Fruit fly (Drosophila melanogaster) whole organism, embryonic: ENCODE measurements around the gene CG34296.
A peak's percentile ranks its signal among the peaks of the same experiment; 100 is the strongest.

Source experiments
- B-H2 ChIP-seq: fragments of 200-800 bp; sonication (Bioruptor generic); optimal IDR thresholded peaks from 2 replicates; lab custom pipeline; 2018; ENCODE audit warnings: missing biosample characterization, mild to moderate bottlenecking, missing genetic modification characterization
- CG10209 ChIP-seq: fragments of 200-800 bp; sonication (Bioruptor generic); optimal IDR thresholded peaks from 3 replicates; lab custom pipeline; 2017; ENCODE audit warnings: missing biosample characterization, mild to moderate bottlenecking, missing genetic modification characterization, missing genetic modification reagents
- CG10654 ChIP-seq: fragments of 200-800 bp; sonication (Bioruptor generic); optimal IDR thresholded peaks from 2 replicates; lab custom pipeline; 2016; ENCODE audit warnings: missing biosample characterization, missing genetic modification characterization
- CG11560 ChIP-seq: fragments of 200-800 bp; sonication (Bioruptor generic); IDR thresholded peaks from 3 replicates; pipeline ENCODE4 v1.3.6; 2022; ENCODE audit warnings: missing biosample characterization, missing genetic modification characterization
- CG11723 ChIP-seq: fragments of 200-800 bp; sonication (Bioruptor generic); optimal IDR thresholded peaks from 2 replicates; lab custom pipeline; 2017; ENCODE audit warnings: missing biosample characterization, mild to moderate bottlenecking, missing genetic modification characterization
- CG12659 ChIP-seq: fragments of 200-800 bp; sonication (Bioruptor generic); optimal IDR thresholded peaks from 3 replicates; lab custom pipeline; 2017; ENCODE audit warnings: mild to moderate bottlenecking, missing biosample characterization, missing genetic modification reagents, missing genetic modification characterization
- CG12744 ChIP-seq: fragments of 200-800 bp; sonication (Bioruptor generic); optimal IDR thresholded peaks from 2 replicates; lab custom pipeline; 2016; ENCODE audit warnings: missing biosample characterization, missing genetic modification characterization
- CG15269 ChIP-seq: fragments of 200-800 bp; sonication (Bioruptor generic); optimal IDR thresholded peaks from 2 replicates; lab custom pipeline; 2018; ENCODE audit warnings: missing biosample characterization, mild to moderate bottlenecking, missing genetic modification characterization, moderate library complexity
- CG15514 ChIP-seq: fragments of 200-800 bp; sonication (Bioruptor generic); optimal IDR thresholded peaks from 3 replicates; lab custom pipeline; 2017; ENCODE audit warnings: missing biosample characterization, missing genetic modification characterization, mild to moderate bottlenecking, moderate library complexity, missing genetic modification reagents
- CG1602 ChIP-seq: fragments of 200-800 bp; sonication (Bioruptor generic); optimal IDR thresholded peaks from 3 replicates; lab custom pipeline; 2016; ENCODE audit warnings: missing biosample characterization, missing genetic modification characterization
- CG1603 ChIP-seq: fragments of 200-800 bp; sonication (Bioruptor generic); optimal IDR thresholded peaks from 2 replicates; lab custom pipeline; 2019; ENCODE audit warnings: missing biosample characterization, mild to moderate bottlenecking, missing genetic modification characterization, moderate library complexity
- CG1792 ChIP-seq: fragments of 200-800 bp; sonication (Bioruptor generic); optimal IDR thresholded peaks from 2 replicates; lab custom pipeline; 2016; ENCODE audit warnings: missing biosample characterization, missing genetic modification characterization
- CG1832 ChIP-seq: fragments of 200-800 bp; sonication (Bioruptor generic); optimal IDR thresholded peaks from 2 replicates; lab custom pipeline; 2017; ENCODE audit warnings: missing biosample characterization, mild to moderate bottlenecking, missing genetic modification characterization, inconsistent platforms
- CG2120 ChIP-seq: fragments of 200-800 bp; sonication (Bioruptor generic); optimal IDR thresholded peaks from 3 replicates; lab custom pipeline; 2016; ENCODE audit warnings: missing biosample characterization, missing genetic modification characterization
- CG2712 ChIP-seq: fragments of 200-800 bp; optimal IDR thresholded peaks from 3 replicates; lab custom pipeline; 2019; ENCODE audit warnings: missing biosample characterization, mild to moderate bottlenecking, missing genetic modification characterization, moderate library complexity
- CG2875 ChIP-seq: fragments of 200-800 bp; sonication (Bioruptor generic); optimal IDR thresholded peaks from 2 replicates; lab custom pipeline; 2017; ENCODE audit warnings: missing biosample characterization, mild to moderate bottlenecking, missing genetic modification characterization, missing genetic modification reagents
- CG30403 ChIP-seq: fragments of 200-800 bp; sonication (Bioruptor generic); optimal IDR thresholded peaks from 3 replicates; lab custom pipeline; 2016; ENCODE audit warnings: missing biosample characterization, missing genetic modification characterization
- CG31388 ChIP-seq: fragments of 200-800 bp; sonication (Bioruptor generic); optimal IDR thresholded peaks from 2 replicates; lab custom pipeline; 2016; ENCODE audit warnings: missing biosample characterization, missing genetic modification characterization
- CG4730 ChIP-seq: fragments of 200-800 bp; sonication (Bioruptor generic); IDR thresholded peaks from 2 replicates; pipeline ENCODE4 v1.3.6; 2022; ENCODE audit warnings: missing biosample characterization, missing genetic modification characterization
- CG6272 ChIP-seq: fragments of 200-800 bp; sonication (Bioruptor generic); IDR thresholded peaks from 2 replicates; pipeline ENCODE4 v1.3.6; 2022; ENCODE audit warnings: missing biosample characterization, missing genetic modification characterization
- CG6791 ChIP-seq: fragments of 200-800 bp; sonication (Bioruptor generic); IDR thresholded peaks from 3 replicates; pipeline ENCODE4 v1.3.6; 2022; ENCODE audit warnings: missing biosample characterization, missing genetic modification characterization; ENCODE audit not compliant: partially characterized antibody
- CG6813 ChIP-seq: fragments of 200-800 bp; sonication (Bioruptor generic); optimal IDR thresholded peaks from 2 replicates; lab custom pipeline; 2017; ENCODE audit warnings: missing biosample characterization, missing genetic modification characterization, mild to moderate bottlenecking, moderate library complexity, missing genetic modification reagents
- CG9437 ChIP-seq: fragments of 200-800 bp; sonication (Bioruptor generic); optimal IDR thresholded peaks from 2 replicates; lab custom pipeline; 2018; ENCODE audit warnings: missing biosample characterization, mild to moderate bottlenecking, missing genetic modification characterization
- Chrac-16 ChIP-seq: fragments of 200-800 bp; sonication (Bioruptor generic); optimal IDR thresholded peaks from 3 replicates; lab custom pipeline; 2016; ENCODE audit warnings: missing biosample characterization, missing genetic modification characterization
- CoRest ChIP-seq: fragments of 200-800 bp; sonication (Bioruptor generic); optimal IDR thresholded peaks from 3 replicates; lab custom pipeline; 2018; ENCODE audit warnings: missing biosample characterization, mild to moderate bottlenecking, missing genetic modification characterization, moderate library complexity
- E2f1 ChIP-seq: fragments of 200-800 bp; sonication (Bioruptor generic); IDR thresholded peaks from 2 replicates; pipeline ENCODE4 v1.3.6; 2022; ENCODE audit warnings: missing biosample characterization, missing genetic modification characterization
- HHEX ChIP-seq: fragments of 200-800 bp; sonication (Bioruptor generic); optimal IDR thresholded peaks from 3 replicates; lab custom pipeline; 2017; ENCODE audit warnings: missing biosample characterization, mild to moderate bottlenecking, missing genetic modification characterization, missing genetic modification reagents
- HLH3B ChIP-seq: fragments of 200-800 bp; sonication (Bioruptor generic); IDR thresholded peaks from 2 replicates; pipeline ENCODE4 v1.3.6; 2022; ENCODE audit warnings: missing biosample characterization, missing genetic modification characterization
- HLHmδ ChIP-seq: fragments of 200-800 bp; sonication (Bioruptor generic); optimal IDR thresholded peaks from 2 replicates; lab custom pipeline; 2018; ENCODE audit warnings: missing biosample characterization, mild to moderate bottlenecking, missing genetic modification characterization, moderate library complexity
- HmgD ChIP-seq: fragments of 200-800 bp; sonication (Bioruptor generic); optimal IDR thresholded peaks from 3 replicates; lab custom pipeline; 2016; ENCODE audit warnings: missing biosample characterization, missing genetic modification characterization
- Hr3 ChIP-seq: fragments of 200-800 bp; sonication (Bioruptor generic); optimal IDR thresholded peaks from 3 replicates; lab custom pipeline; 2016; ENCODE audit warnings: missing biosample characterization, missing genetic modification characterization
- Hr78 ChIP-seq, 2 experiments: fragments of 200-800 bp in 1 of 2; fragments of >200 bp in 1 of 2; sonication (Bioruptor generic) in 1 of 2; optimal IDR thresholded peaks; 2 replicates each; lab custom pipeline; 2017 to 2019; ENCODE audit warnings: missing biosample characterization in 2 of 2, missing genetic modification characterization in 2 of 2, mild to moderate bottlenecking in 1 of 2, moderate library complexity in 1 of 2
- MBD-R2 ChIP-seq: fragments of 200-800 bp; sonication (Bioruptor generic); IDR thresholded peaks from 2 replicates; pipeline ENCODE4 v1.3.6; 2022; ENCODE audit warnings: missing biosample characterization, missing genetic modification characterization
- Poxn ChIP-seq: fragments of 200-800 bp; sonication (Bioruptor generic); IDR thresholded peaks from 2 replicates; pipeline ENCODE4 v1.3.6; 2022; ENCODE audit warnings: missing biosample characterization, missing genetic modification characterization
- Ravus ChIP-seq: fragments of 200-800 bp; sonication (Bioruptor generic); IDR thresholded peaks from 2 replicates; pipeline ENCODE4 v1.3.6; 2022; ENCODE audit warnings: missing biosample characterization, missing genetic modification characterization
- Sry-δ ChIP-seq: fragments of 200-800 bp; sonication (Bioruptor generic); optimal IDR thresholded peaks from 2 replicates; lab custom pipeline; 2016; ENCODE audit warnings: missing biosample characterization, missing genetic modification characterization
- Stat92E ChIP-seq, 3 experiments: fragments of >200 bp in 2 of 3; fragments of 200-800 bp in 1 of 3; sonication (Bioruptor generic) in 1 of 3; optimal IDR thresholded peaks; 2 replicates each; lab custom pipeline; 2017 to 2019; ENCODE audit warnings: missing biosample characterization in 3 of 3, missing genetic modification characterization in 3 of 3, mild to moderate bottlenecking in 1 of 3, moderate library complexity in 1 of 3
- Usf ChIP-seq: fragments of 200-800 bp; sonication (Bioruptor generic); optimal IDR thresholded peaks from 2 replicates; lab custom pipeline; 2017; ENCODE audit warnings: missing genotype, missing biosample characterization, missing genetic modification characterization
- ac ChIP-seq: fragments of 200-800 bp; sonication (Bioruptor generic); optimal IDR thresholded peaks from 3 replicates; lab custom pipeline; 2017; ENCODE audit warnings: missing biosample characterization, mild to moderate bottlenecking, missing genetic modification characterization
- ap ChIP-seq: fragments of 200-800 bp; sonication (Bioruptor generic); IDR thresholded peaks from 2 replicates; pipeline ENCODE4 v1.3.6; 2022; ENCODE audit warnings: missing biosample characterization, missing genetic modification characterization
- br ChIP-seq: fragments of >200 bp; optimal IDR thresholded peaks from 2 replicates; lab custom pipeline; 2017
- chif ChIP-seq, 2 experiments: fragments of 200-800 bp; sonication (Bioruptor generic); optimal IDR thresholded peaks; 3 replicates each; lab custom pipeline; 2016; ENCODE audit warnings: missing biosample characterization in 2 of 2, missing genetic modification characterization in 2 of 2
- crc ChIP-seq: fragments of 200-800 bp; sonication (Bioruptor generic); optimal IDR thresholded peaks from 2 replicates; lab custom pipeline; 2016; ENCODE audit warnings: missing biosample characterization, missing genetic modification characterization
- dmrt11E ChIP-seq: fragments of 200-800 bp; sonication (Bioruptor generic); optimal IDR thresholded peaks from 3 replicates; lab custom pipeline; 2018; ENCODE audit warnings: missing biosample characterization, mild to moderate bottlenecking, missing genetic modification characterization, moderate library complexity
- dmrt99B ChIP-seq: fragments of 200-800 bp; sonication (Bioruptor generic); optimal IDR thresholded peaks from 2 replicates; lab custom pipeline; 2018; ENCODE audit warnings: missing biosample characterization, mild to moderate bottlenecking, missing genetic modification characterization, moderate library complexity
- kni ChIP-seq: fragments of 200-800 bp; sonication (Bioruptor generic); optimal IDR thresholded peaks from 3 replicates; lab custom pipeline; 2017; ENCODE audit warnings: mild to moderate bottlenecking, missing biosample characterization, missing genetic modification reagents, missing genetic modification characterization
- pros ChIP-seq: fragments of 200-800 bp; sonication (Bioruptor generic); optimal IDR thresholded peaks from 3 replicates; lab custom pipeline; 2019; ENCODE audit warnings: missing biosample characterization, mild to moderate bottlenecking, missing genetic modification characterization, moderate library complexity
- ranshi ChIP-seq: fragments of 200-800 bp; sonication (Bioruptor generic); IDR thresholded peaks from 2 replicates; pipeline ENCODE4 v1.3.6; 2022; ENCODE audit warnings: missing biosample characterization, missing genetic modification characterization
- sens ChIP-seq: fragments of 200-800 bp; sonication (Bioruptor generic); peaks from one replicate; lab custom pipeline; 2016; ENCODE audit warnings: missing biosample characterization, missing genetic modification characterization
- wdn ChIP-seq: fragments of 200-800 bp; sonication (Bioruptor generic); IDR thresholded peaks from 2 replicates; pipeline ENCODE4 v1.3.6; 2022; ENCODE audit warnings: missing biosample characterization, missing genetic modification characterization

Gene CG34296

DNA sequence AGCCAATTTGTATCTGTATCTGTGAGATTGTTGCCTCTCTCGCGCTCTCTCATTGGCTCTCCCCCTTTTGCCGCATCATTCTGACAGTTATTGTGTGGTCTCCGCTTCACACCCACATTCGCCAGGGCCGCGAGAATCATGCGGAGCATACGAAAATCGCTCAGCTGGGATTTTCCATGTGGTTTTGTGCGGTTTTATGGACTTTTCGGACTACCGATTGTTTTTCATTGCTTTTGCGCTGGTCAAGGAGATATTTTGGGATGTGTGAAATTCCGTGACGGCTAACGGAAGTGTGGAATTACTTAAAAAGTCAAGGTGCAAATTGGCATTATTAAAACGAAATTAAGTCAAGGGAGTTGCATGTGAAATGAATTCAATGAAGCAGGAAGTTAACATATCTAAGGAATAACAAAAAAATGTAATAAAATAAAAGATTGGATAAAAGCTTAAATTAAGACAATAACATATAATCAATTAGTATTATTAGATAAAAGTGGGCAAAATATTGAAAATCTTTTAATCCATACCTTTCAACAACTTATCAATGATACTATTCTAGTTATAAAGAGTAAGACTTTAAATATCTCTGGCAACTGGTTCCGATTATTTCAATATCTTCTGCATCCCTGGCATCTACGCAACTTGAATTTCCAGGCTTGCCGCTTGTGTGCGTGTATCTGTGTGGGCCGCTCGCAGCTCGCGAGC lies 49.9 kb downstream of the CG34296 start:
- TF ChIP-seq Chrac-16: peak; percentile 14
- TF ChIP-seq Sry-δ: peak; percentile 3
- no peak for TF ChIP-seq CG11560 (tag; lab: Robert Waterston, UW)
- TF ChIP-seq crc (GFP tag; lab: Kevin White, UChicago): no peak
- no peak for TF ChIP-seq ranshi
- no peak for TF ChIP-seq CG1792 (GFP tag; lab: Kevin White, UChicago)
- TF ChIP-seq HLH3B (GFP tag; lab: Robert Waterston, UW): no peak
- TF ChIP-seq Poxn: no peak
- TF ChIP-seq CG11723 (GFP tag; lab: Kevin White, UChicago): peak; percentile 30
- TF ChIP-seq Ravus (GFP tag; lab: Robert Waterston, UW): no peak
- peak; percentile 27 for TF ChIP-seq CG2712 (tag; lab: Kevin White, UChicago)
- TF ChIP-seq chif (GFP tag; optimal IDR thresholded peaks at IDR 0.05; lab: Kevin White, UChicago): no peak
- TF ChIP-seq HmgD (GFP tag; lab: Kevin White, UChicago): no peak
- no peak for TF ChIP-seq CG12744
- peak; percentile 91 for TF ChIP-seq sens
- no peak for TF ChIP-seq kni (GFP tag; lab: Kevin White, UChicago)
- peak; percentile 93 for TF ChIP-seq CG9437
- TF ChIP-seq B-H2 (GFP tag; lab: Kevin White, UChicago): no peak
- no peak for TF ChIP-seq HHEX (GFP tag; lab: Kevin White, UChicago)
- no peak for TF ChIP-seq CG1832 (GFP tag; lab: Kevin White, UChicago)
- no peak for TF ChIP-seq ap (GFP tag; lab: Robert Waterston, UW)
- peak; percentile 14 for TF ChIP-seq dmrt99B
- TF ChIP-seq Stat92E (GFP tag; optimal IDR thresholded peaks at IDR 0.05; lab: Kevin White, UChicago): no peak
- TF ChIP-seq CG6791 (GFP tag; lab: Robert Waterston, UW): peak; percentile 20; the same call in 1 of the 3 replicates
- TF ChIP-seq CG2875 (GFP tag; lab: Kevin White, UChicago): no peak
- no peak for TF ChIP-seq pros (GFP tag; lab: Kevin White, UChicago)
- TF ChIP-seq Hr3 (GFP tag; lab: Kevin White, UChicago): peak; percentile 24
- no peak for TF ChIP-seq br (lab: Kevin White, UChicago)
- TF ChIP-seq CG6272: peak; percentile 46
- TF ChIP-seq CG10654 (GFP tag; lab: Kevin White, UChicago): peak; percentile 25
- TF ChIP-seq Hr78 (GFP tag; optimal IDR thresholded peaks at IDR 0.05; lab: Kevin White, UChicago): no peak
- TF ChIP-seq CoRest (tag; lab: Kevin White, UChicago): peak; percentile 63
- TF ChIP-seq CG12659 (GFP tag; lab: Kevin White, UChicago): peak; percentile 24
- TF ChIP-seq E2f1: no peak
- TF ChIP-seq HLHmδ: no peak
- TF ChIP-seq MBD-R2 (GFP tag; lab: Robert Waterston, UW): no peak
- TF ChIP-seq wdn: no peak
- TF ChIP-seq CG15514 (GFP tag; lab: Kevin White, UChicago): peak; percentile 98
- peak; percentile 21 for TF ChIP-seq CG1602 (GFP tag; lab: Kevin White, UChicago)
- peak; percentile 13 for TF ChIP-seq CG2120
- peak; percentile 33 for TF ChIP-seq dmrt11E (tag; lab: Kevin White, UChicago)
- no peak for TF ChIP-seq CG15269 (tag; lab: Kevin White, UChicago)
- TF ChIP-seq CG4730 (GFP tag; lab: Robert Waterston, UW): no peak
- no peak for TF ChIP-seq CG6813
- TF ChIP-seq CG31388 (GFP tag; lab: Kevin White, UChicago): no peak
- peak; percentile 64 for TF ChIP-seq CG30403 (GFP tag; lab: Kevin White, UChicago)
- peak; percentile 51 for TF ChIP-seq Usf
- TF ChIP-seq CG10209: no peak
- TF ChIP-seq ac (GFP tag; lab: Kevin White, UChicago): no peak
- no peak for TF ChIP-seq CG1603 (tag; lab: Kevin White, UChicago)
